Fruit fly (Drosophila melanogaster): Measurements from ENCODE around the gene BicD.

Gene BicD

DNA sequence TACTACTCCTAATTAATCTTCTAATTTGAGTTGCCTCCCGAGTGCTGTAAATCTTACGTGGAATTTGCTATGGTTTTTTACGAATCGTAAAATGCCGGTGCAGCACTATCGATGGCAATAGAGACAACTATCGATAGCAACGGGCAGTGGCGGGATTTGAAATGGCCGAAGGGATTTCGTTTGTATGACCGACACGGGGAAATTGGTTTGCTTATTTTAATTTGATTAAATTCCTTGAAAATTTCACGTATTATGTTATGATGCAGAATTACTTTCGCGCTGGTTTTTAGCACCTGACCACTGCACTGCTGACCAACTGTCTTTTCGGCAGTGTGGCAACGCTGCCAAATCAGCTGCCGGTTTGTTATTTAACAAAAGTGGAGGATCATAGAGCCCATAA lies 11.2 kb upstream of the BicD start, which contains the start of the genes GCS2beta and CG5131 (continued):
- TF ChIP-seq Hmx (GFP tag; optimal IDR thresholded peaks at IDR 0.05) (peak; percentile 86), oc (tag; optimal IDR thresholded peaks at IDR 0.05) (peak; percentile 74), pho (GFP tag; optimal IDR thresholded peaks at IDR 0.05) (peak; percentile 98), bigmax (GFP tag; optimal IDR thresholded peaks at IDR 0.05) (peak; percentile 31), pros (GFP tag; optimal IDR thresholded peaks at IDR 0.05) (no peak), sd (tag; optimal IDR thresholded peaks at IDR 0.05) (peak; percentile 92), Nf-YC (tag; optimal IDR thresholded peaks at IDR 0.05) (no peak), pan (optimal IDR thresholded peaks at IDR 0.05) (no peak), pan (GFP tag; optimal IDR thresholded peaks at IDR 0.05 in 1 of 2, IDR thresholded peaks at IDR 0.05 in 1 of 2) (peak in 1 of 2 experiments; percentile 95), Mrtf (GFP tag; IDR thresholded peaks at IDR 0.05) (peak; percentile 85), CG4617 (GFP tag; optimal IDR thresholded peaks at IDR 0.05; ENCODE audit: borderline replicate concordance) (peak; percentile 98), Scr (GFP tag; IDR thresholded peaks at IDR 0.05; ENCODE audit: partially characterized antibody) (peak; percentile 93), Doc2 (GFP tag; IDR thresholded peaks at IDR 0.05) (peak; percentile 87), bowl (GFP tag; IDR thresholded peaks at IDR 0.05) (peak; percentile 71; the same call in 1 of the 2 replicates), gcm2 (GFP tag; optimal IDR thresholded peaks at IDR 0.05) (peak; percentile 73), Lim3 (GFP tag; IDR thresholded peaks at IDR 0.05) (peak; percentile 47; the same call in 1 of the 2 replicates), gce (GFP tag; IDR thresholded peaks at IDR 0.05) (0 out of 3 replicates have a peak, but pooled peaks have one; percentile 68), hkb (optimal IDR thresholded peaks at IDR 0.05) (peak; percentile 71), hkb (GFP tag; IDR thresholded peaks at IDR 0.05) (peak; percentile 93), Dfd (GFP tag; optimal IDR thresholded peaks at IDR 0.05) (no peak), bcd (GFP tag; optimal IDR thresholded peaks at IDR 0.05) (peak; percentile 93), Ets97D (GFP tag; optimal IDR thresholded peaks at IDR 0.05) (peak; percentile 92), CG12071 (GFP tag; optimal IDR thresholded peaks at IDR 0.05) (peak; percentile 82), Hr3 (GFP tag; optimal IDR thresholded peaks at IDR 0.05) (peak; percentile 94), CG12104 (GFP tag; optimal IDR thresholded peaks at IDR 0.05) (peak; percentile 88), CG3065 (GFP tag; optimal IDR thresholded peaks at IDR 0.05) (peak; percentile 84), psq (GFP tag; optimal IDR thresholded peaks at IDR 0.05) (peak; percentile 50), Lhr (GFP tag; optimal IDR thresholded peaks at IDR 0.05) (peak; percentile 74), Ptx1 (GFP tag; IDR thresholded peaks at IDR 0.05) (peak; percentile 96), CHES-1-like (GFP tag; optimal IDR thresholded peaks at IDR 0.05) (peak; percentile 98), Side (GFP tag; optimal IDR thresholded peaks at IDR 0.05) (peak; percentile 97), CG6683 (GFP tag; optimal IDR thresholded peaks at IDR 0.05) (peak; percentile 78), Myb (GFP tag; optimal IDR thresholded peaks at IDR 0.05) (peak; percentile 90), sens-2 (GFP tag; IDR thresholded peaks at IDR 0.05) (peak; percentile 77), CG4854 (GFP tag; optimal IDR thresholded peaks at IDR 0.05) (peak; percentile 91), Dek (tag; optimal IDR thresholded peaks at IDR 0.05) (peak; percentile 89), pfk (GFP tag; optimal IDR thresholded peaks at IDR 0.05) (no peak), CG30431 (GFP tag; optimal IDR thresholded peaks at IDR 0.05) (peak; percentile 93), her (GFP tag; optimal IDR thresholded peaks at IDR 0.05) (peak; percentile 92), Trl (optimal IDR thresholded peaks at IDR 0.05) (no peak), Trl (GFP tag; optimal IDR thresholded peaks at IDR 0.05) (peak; percentile 98), CG3281 (GFP tag; optimal IDR thresholded peaks at IDR 0.05) (peak; percentile 89), al (GFP tag; IDR thresholded peaks at IDR 0.05) (peak; percentile 94), CG10147 (GFP tag; optimal IDR thresholded peaks at IDR 0.05) (peak; percentile 85), Hr39 (optimal IDR thresholded peaks at IDR 0.05) (no peak), fd3F (GFP tag; optimal IDR thresholded peaks at IDR 0.05) (peak; percentile 90), trem (tag; optimal IDR thresholded peaks at IDR 0.05) (peak; percentile 90), CG13624 (GFP tag; optimal IDR thresholded peaks at IDR 0.05) (peak; percentile 96), Nf-YA (GFP tag; IDR thresholded peaks at IDR 0.05) (peak; percentile 77), dmrt11E (tag; optimal IDR thresholded peaks at IDR 0.05) (peak; percentile 81), CG11085 (GFP tag; IDR thresholded peaks at IDR 0.05) (peak; percentile 92), usp (GFP tag; optimal IDR thresholded peaks at IDR 0.05) (no peak), ind (GFP tag; optimal IDR thresholded peaks at IDR 0.05) (peak; percentile 97)

Data from whole organism, embryonic.